Fruit fly (Drosophila melanogaster): ENCODE data around the gene kto.

The kto gene

dm6 chr3L:19807103-19807502 is 29.3 kb upstream of the kto start, which contains the start of the genes CG14104 and Kap-alpha1 (continued):
- no peak for TF ChIP-seq ftz-f1 (GFP tag; optimal IDR thresholded peaks at IDR 0.05)
- TF ChIP-seq cg (GFP tag; optimal IDR thresholded peaks at IDR 0.05): peak; percentile 92
- TF ChIP-seq CG31441 (GFP tag; IDR thresholded peaks at IDR 0.05): no peak
- TF ChIP-seq luna (GFP tag; optimal IDR thresholded peaks at IDR 0.05): no peak
- no peak for TF ChIP-seq fd3F (GFP tag; optimal IDR thresholded peaks at IDR 0.05)
- no peak for TF ChIP-seq CG6254 (GFP tag; optimal IDR thresholded peaks at IDR 0.05)
- no peak for TF ChIP-seq run (tag; optimal IDR thresholded peaks at IDR 0.05)
- no peak for TF ChIP-seq CG6689 (GFP tag; IDR thresholded peaks at IDR 0.05)
- TF ChIP-seq sc (optimal IDR thresholded peaks at IDR 0.05): no peak
- TF ChIP-seq sc (GFP tag; optimal IDR thresholded peaks at IDR 0.05): no peak
- peak; percentile 49; the same call in 1 of the 3 replicates for TF ChIP-seq hb (GFP tag; IDR thresholded peaks at IDR 0.05; ENCODE audit: partially characterized antibody)
- TF ChIP-seq CG15601 (tag; optimal IDR thresholded peaks at IDR 0.05): no peak
- TF ChIP-seq gsb-n (tag; optimal IDR thresholded peaks at IDR 0.05): no peak
- TF ChIP-seq CG12942 (GFP tag; optimal IDR thresholded peaks at IDR 0.05): no peak
- no peak for TF ChIP-seq CTCF (GFP tag; optimal IDR thresholded peaks at IDR 0.05)
- TF ChIP-seq sisA (GFP tag; IDR thresholded peaks at IDR 0.05): no peak
- no peak for TF ChIP-seq gem (tag; optimal IDR thresholded peaks at IDR 0.05)
- no peak for TF ChIP-seq CG3726 (GFP tag; IDR thresholded peaks at IDR 0.05)
- TF ChIP-seq CG10565 (GFP tag; optimal IDR thresholded peaks at IDR 0.05): no peak
- TF ChIP-seq Blimp-1 (GFP tag; optimal IDR thresholded peaks at IDR 0.05): no peak
- peak; percentile 30 for TF ChIP-seq sug (tag; optimal IDR thresholded peaks at IDR 0.05)
- no peak for TF ChIP-seq lilli (GFP tag; optimal IDR thresholded peaks at IDR 0.05)
- TF ChIP-seq bigmax (GFP tag; optimal IDR thresholded peaks at IDR 0.05): no peak
- no peak for TF ChIP-seq Taf1 (GFP tag; IDR thresholded peaks at IDR 0.05)
- TF ChIP-seq CG1647 (GFP tag; optimal IDR thresholded peaks at IDR 0.05): no peak
- TF ChIP-seq Hey (tag; optimal IDR thresholded peaks at IDR 0.05): no peak
- no peak for TF ChIP-seq disco-r (GFP tag; optimal IDR thresholded peaks at IDR 0.05)
- no peak for TF ChIP-seq CG7839 (tag; optimal IDR thresholded peaks at IDR 0.05)
- no peak for TF ChIP-seq Dip3 (GFP tag; optimal IDR thresholded peaks at IDR 0.05)
- no peak for TF ChIP-seq chn (GFP tag; optimal IDR thresholded peaks at IDR 0.05)
- no peak for TF ChIP-seq CG17361 (GFP tag; IDR thresholded peaks at IDR 0.05)
- TF ChIP-seq maf-S (GFP tag; optimal IDR thresholded peaks at IDR 0.05): no peak
- TF ChIP-seq MBD-R2 (GFP tag; IDR thresholded peaks at IDR 0.05): peak; percentile 88
- peak; percentile 62 for TF ChIP-seq vnd (GFP tag; IDR thresholded peaks at IDR 0.05; ENCODE audit: partially characterized antibody)
- no peak for TF ChIP-seq exex (tag; optimal IDR thresholded peaks at IDR 0.05)
- no peak for TF ChIP-seq CG11247 (GFP tag; IDR thresholded peaks at IDR 0.05)
- no peak for TF ChIP-seq so (GFP tag; IDR thresholded peaks at IDR 0.05)
- no peak for TF ChIP-seq hkb (optimal IDR thresholded peaks at IDR 0.05)
- TF ChIP-seq hkb (GFP tag; IDR thresholded peaks at IDR 0.05): 0 out of 2 replicates have a peak, but pooled peaks have one; percentile 20
- no peak for TF ChIP-seq btn (GFP tag; optimal IDR thresholded peaks at IDR 0.05)
- TF ChIP-seq ase (GFP tag; IDR thresholded peaks at IDR 0.05): no peak
- TF ChIP-seq ems (GFP tag; optimal IDR thresholded peaks at IDR 0.05): no peak
- TF ChIP-seq HLH4C (GFP tag; IDR thresholded peaks at IDR 0.05; ENCODE audit: partially characterized antibody): peak; percentile 77
- peak; percentile 70 for TF ChIP-seq unc-4 (GFP tag; IDR thresholded peaks at IDR 0.05; ENCODE audit: partially characterized antibody)
- peak; percentile 72 for TF ChIP-seq CG4617 (GFP tag; optimal IDR thresholded peaks at IDR 0.05; ENCODE audit: borderline replicate concordance)
- TF ChIP-seq onecut (GFP tag; IDR thresholded peaks at IDR 0.05): no peak
- TF ChIP-seq CG12744 (GFP tag; optimal IDR thresholded peaks at IDR 0.05): no peak
- TF ChIP-seq Hsf (GFP tag; optimal IDR thresholded peaks at IDR 0.05): no peak
- TF ChIP-seq bab2 (GFP tag; optimal IDR thresholded peaks at IDR 0.05): no peak
- TF ChIP-seq Ptx1 (GFP tag; IDR thresholded peaks at IDR 0.05): no peak
- TF ChIP-seq CG14860 (GFP tag; IDR thresholded peaks at IDR 0.05; ENCODE audit: partially characterized antibody): peak; percentile 57
- TF ChIP-seq CG11085 (GFP tag; IDR thresholded peaks at IDR 0.05): no peak
- TF ChIP-seq CG4282 (GFP tag; optimal IDR thresholded peaks at IDR 0.05): no peak

All from whole organism, embryonic.